Worm (Caenorhabditis elegans) whole organism, early embryonic: ENCODE results near the gene C05C9.2.

Source experiments
- B0310.2 ChIP-seq: sonication (generic microtip); optimal IDR thresholded peaks from 2 replicates; lab custom pipeline; 2016; ENCODE audit warnings: mild to moderate bottlenecking, missing genetic modification characterization, missing compliant biosample characterization
- F13C5.2 ChIP-seq: sonication (generic microtip); optimal IDR thresholded peaks from 2 replicates; lab custom pipeline; 2017; ENCODE audit warnings: mild to moderate bottlenecking, missing genetic modification characterization, inconsistent platforms, missing compliant biosample characterization
- aly-1 ChIP-seq: sonication (generic microtip); optimal IDR thresholded peaks from 2 replicates; lab custom pipeline; 2016; ENCODE audit warnings: missing genetic modification characterization, missing compliant biosample characterization
- ama-1 ChIP-seq: fragments of 150-350 bp; optimal IDR thresholded peaks from 2 replicates; lab custom pipeline; 2014
- ceh-13 ChIP-seq: fragments of 200-800 bp; sonication (Bioruptor generic); optimal IDR thresholded peaks from 2 replicates; lab custom pipeline; 2018; ENCODE audit warnings: mild to moderate bottlenecking, missing genetic modification characterization, missing compliant biosample characterization
- ceh-36 ChIP-seq: sonication (generic microtip); optimal IDR thresholded peaks from 2 replicates; lab custom pipeline; 2016; ENCODE audit warnings: missing genetic modification characterization, inconsistent platforms, missing compliant biosample characterization
- ets-7 ChIP-seq: sonication (generic microtip); optimal IDR thresholded peaks from 2 replicates; lab custom pipeline; 2016; ENCODE audit warnings: missing genotype, missing genetic modification characterization, missing compliant biosample characterization
- flt-1 ChIP-seq: fragments of 200-800 bp; sonication (Bioruptor generic); IDR thresholded peaks from 2 replicates; pipeline ENCODE4 v1.3.6; 2022; ENCODE audit warnings: missing genetic modification characterization, missing compliant biosample characterization
- hmbx-1 ChIP-seq: sonication (generic microtip); optimal IDR thresholded peaks from 2 replicates; lab custom pipeline; 2016; ENCODE audit warnings: mild to moderate bottlenecking, missing genetic modification characterization, missing compliant biosample characterization
- hmg-4 ChIP-seq: fragments of 200-800 bp; sonication (Bioruptor generic); optimal IDR thresholded peaks from 2 replicates; lab custom pipeline; 2018; ENCODE audit warnings: mild to moderate bottlenecking, missing genetic modification characterization, missing compliant biosample characterization
- hnd-1 ChIP-seq: sonication (generic microtip); optimal IDR thresholded peaks from 2 replicates; lab custom pipeline; 2016; ENCODE audit warnings: missing genetic modification characterization, missing compliant biosample characterization
- pes-1 ChIP-seq: fragments of 200-800 bp; sonication (Bioruptor generic); IDR thresholded peaks from 2 replicates; pipeline ENCODE4 v1.3.6; 2022; ENCODE audit warnings: missing genetic modification reagents, missing genetic modification characterization, missing compliant biosample characterization
- scrt-1 ChIP-seq: fragments of 200-800 bp; sonication (Bioruptor generic); IDR thresholded peaks from 2 replicates; pipeline ENCODE4 v1.3.6; 2022; ENCODE audit warnings: missing genetic modification characterization, missing compliant biosample characterization
- sea-1 ChIP-seq: fragments of 200-800 bp; sonication (Bioruptor generic); conservative IDR thresholded peaks from 2 replicates; pipeline ENCODE4 v1.3.6; 2022; ENCODE audit warnings: missing genetic modification characterization, missing compliant biosample characterization
- tbx-11 ChIP-seq: fragments of 200-800 bp; sonication (Bioruptor generic); IDR thresholded peaks from 2 replicates; pipeline ENCODE4 v1.3.6; 2022; ENCODE audit warnings: missing genetic modification characterization, missing compliant biosample characterization
- tbx-37 ChIP-seq: fragments of 200-800 bp; sonication (Bioruptor generic); conservative IDR thresholded peaks from 2 replicates; pipeline ENCODE4 v1.3.6; 2022; ENCODE audit warnings: missing genetic modification reagents, missing genetic modification characterization, missing compliant biosample characterization
- tra-4 ChIP-seq: sonication (generic microtip); optimal IDR thresholded peaks from 2 replicates; lab custom pipeline; 2017; ENCODE audit warnings: missing genetic modification characterization, missing compliant biosample characterization

Gene C05C9.2

ce11 chrX:11120808-11121207, 32.1 kb upstream of the C05C9.2 start, which contains the start of gene R08B4.3:
Gene R08B4.3, minus strand, starts transcription at chrX:11121005.
- no peak for TF ChIP-seq tra-4
- no peak for TF ChIP-seq aly-1 (tag; lab: Kevin White, UChicago)
- no peak for TF ChIP-seq sea-1 (GFP tag; lab: Robert Waterston, UW)
- no peak for TF ChIP-seq F13C5.2 (tag; lab: Kevin White, UChicago)
- no peak for TF ChIP-seq flt-1
- no peak for TF ChIP-seq ceh-36
- no peak for TF ChIP-seq ama-1 (lab: Kevin White, UChicago)
- TF ChIP-seq ets-7 (tag; lab: Kevin White, UChicago): no peak
- TF ChIP-seq tbx-11 (GFP tag; lab: Robert Waterston, UW): no peak
- TF ChIP-seq hmbx-1 (tag; lab: Kevin White, UChicago): no peak
- TF ChIP-seq pes-1 (GFP tag; lab: Robert Waterston, UW): no peak
- TF ChIP-seq scrt-1 (GFP tag; lab: Robert Waterston, UW): no peak
- TF ChIP-seq hmg-4 (GFP tag; lab: Kevin White, UChicago): no peak
- TF ChIP-seq tbx-37 (GFP tag; lab: Robert Waterston, UW): no peak
- TF ChIP-seq hnd-1: no peak
- no peak for TF ChIP-seq B0310.2 (tag; lab: Kevin White, UChicago)
- no peak for TF ChIP-seq ceh-13 (GFP tag; lab: Kevin White, UChicago)

- TF ChIP-seq sea-1 (GFP tag; lab: Robert Waterston, UW) (no peak), pes-1 (GFP tag; lab: Robert Waterston, UW) (no peak), tra-4 (no peak), hmg-4 (GFP tag; lab: Kevin White, UChicago) (no peak), scrt-1 (GFP tag; lab: Robert Waterston, UW) (no peak), hmbx-1 (tag; lab: Kevin White, UChicago) (no peak), hnd-1 (no peak), aly-1 (tag; lab: Kevin White, UChicago) (no peak), tbx-11 (GFP tag; lab: Robert Waterston, UW) (no peak), ceh-36 (no peak), flt-1 (no peak), ets-7 (tag; lab: Kevin White, UChicago) (no peak), ceh-13 (GFP tag; lab: Kevin White, UChicago) (no peak), tbx-37 (GFP tag; lab: Robert Waterston, UW) (no peak)
Measured at ce11 chrX:11122412-11122811, 30.5 kb upstream of the C05C9.2 start.

ce11 chrX:11123998-11124397, 28.9 kb upstream of the C05C9.2 start:
- TF ChIP-seq scrt-1 (GFP tag; lab: Robert Waterston, UW) (no peak), ceh-13 (GFP tag; lab: Kevin White, UChicago) (no peak), hmbx-1 (tag; lab: Kevin White, UChicago) (no peak), tbx-11 (GFP tag; lab: Robert Waterston, UW) (no peak), hmg-4 (GFP tag; lab: Kevin White, UChicago) (no peak), ets-7 (tag; lab: Kevin White, UChicago) (no peak), pes-1 (GFP tag; lab: Robert Waterston, UW) (no peak), ceh-36 (no peak)

- TF ChIP-seq hnd-1 (no peak), ceh-13 (GFP tag; lab: Kevin White, UChicago) (no peak), aly-1 (tag; lab: Kevin White, UChicago) (no peak), ceh-36 (no peak), ets-7 (tag; lab: Kevin White, UChicago) (no peak), tra-4 (no peak), flt-1 (no peak), tbx-37 (GFP tag; lab: Robert Waterston, UW) (no peak), ama-1 (lab: Kevin White, UChicago) (no peak), sea-1 (GFP tag; lab: Robert Waterston, UW) (no peak), hmbx-1 (tag; lab: Kevin White, UChicago) (no peak), hmg-4 (GFP tag; lab: Kevin White, UChicago) (no peak), B0310.2 (tag; lab: Kevin White, UChicago) (no peak), scrt-1 (GFP tag; lab: Robert Waterston, UW) (no peak), pes-1 (GFP tag; lab: Robert Waterston, UW) (no peak), tbx-11 (GFP tag; lab: Robert Waterston, UW) (no peak), F13C5.2 (tag; lab: Kevin White, UChicago) (no peak)
Measured at ce11 chrX:11125520-11125919, 27.3 kb upstream of the C05C9.2 start, which contains the start of gene alr-1. Gene alr-1, minus strand, starts transcription at chrX:11125620.

- TF ChIP-seq aly-1 (tag; lab: Kevin White, UChicago): no peak
Measured at ce11 chrX:11126259-11126658, 26.6 kb upstream of the C05C9.2 start.

ce11 chrX:11132260-11132659, 20.6 kb upstream of the C05C9.2 start:
- TF ChIP-seq tbx-11 (GFP tag; lab: Robert Waterston, UW): no peak
- no peak for TF ChIP-seq scrt-1 (GFP tag; lab: Robert Waterston, UW)
- no peak for TF ChIP-seq hmg-4 (GFP tag; lab: Kevin White, UChicago)
- no peak for TF ChIP-seq hnd-1
- no peak for TF ChIP-seq pes-1 (GFP tag; lab: Robert Waterston, UW)
- TF ChIP-seq B0310.2 (tag; lab: Kevin White, UChicago): no peak
- no peak for TF ChIP-seq sea-1 (GFP tag; lab: Robert Waterston, UW)
- no peak for TF ChIP-seq flt-1
- TF ChIP-seq tbx-37 (GFP tag; lab: Robert Waterston, UW): no peak
- no peak for TF ChIP-seq hmbx-1 (tag; lab: Kevin White, UChicago)
- TF ChIP-seq ama-1 (lab: Kevin White, UChicago): no peak
- TF ChIP-seq ceh-13 (GFP tag; lab: Kevin White, UChicago): no peak
- no peak for TF ChIP-seq aly-1 (tag; lab: Kevin White, UChicago)
- no peak for TF ChIP-seq ceh-36

ce11 chrX:11134750-11135394, 18.0 kb upstream of the C05C9.2 start:
- TF ChIP-seq ama-1 (lab: Kevin White, UChicago) (no peak), ets-7 (tag; lab: Kevin White, UChicago) (no peak), tra-4 (no peak), scrt-1 (GFP tag; lab: Robert Waterston, UW) (no peak), sea-1 (GFP tag; lab: Robert Waterston, UW) (no peak), hmg-4 (GFP tag; lab: Kevin White, UChicago) (no peak), hnd-1 (no peak), hmbx-1 (tag; lab: Kevin White, UChicago) (no peak), pes-1 (GFP tag; lab: Robert Waterston, UW) (no peak), ceh-13 (GFP tag; lab: Kevin White, UChicago) (no peak), F13C5.2 (tag; lab: Kevin White, UChicago) (no peak), ceh-36 (no peak), tbx-11 (GFP tag; lab: Robert Waterston, UW) (no peak), aly-1 (tag; lab: Kevin White, UChicago) (no peak), tbx-37 (GFP tag; lab: Robert Waterston, UW) (no peak), flt-1 (no peak), B0310.2 (tag; lab: Kevin White, UChicago) (no peak)
